Fruit fly (Drosophila melanogaster) whole organism, prepupa: ENCODE data around the gene OdsH.
A peak's percentile ranks its signal among the peaks of the same experiment; 100 is the strongest.

Experiments used
- Blimp-1 ChIP-seq: fragments of 200-800 bp; sonication (Bioruptor generic); optimal IDR thresholded peaks from 3 replicates; lab custom pipeline; 2017; ENCODE audit warnings: missing biosample characterization, missing genetic modification characterization, mild to moderate bottlenecking, moderate library complexity, missing genetic modification reagents
- CG11294 ChIP-seq: fragments of 200-800 bp; sonication (Bioruptor generic); IDR thresholded peaks from 2 replicates; pipeline ENCODE4 v1.3.6; 2022; ENCODE audit warnings: missing biosample characterization, missing genetic modification characterization
- CG11762 ChIP-seq: fragments of 200-800 bp; sonication (Bioruptor generic); optimal IDR thresholded peaks from 3 replicates; lab custom pipeline; 2016; ENCODE audit warnings: missing biosample characterization, missing genetic modification characterization; ENCODE audit not compliant: insufficient read depth
- CG1621 ChIP-seq: fragments of 200-800 bp; sonication (Bioruptor generic); optimal IDR thresholded peaks from 3 replicates; lab custom pipeline; 2018; ENCODE audit warnings: missing biosample characterization, mild to moderate bottlenecking, missing genetic modification characterization
- CG16779 ChIP-seq: fragments of 200-800 bp; sonication (Bioruptor generic); optimal IDR thresholded peaks from 3 replicates; lab custom pipeline; 2017; ENCODE audit warnings: missing biosample characterization, mild to moderate bottlenecking, missing genetic modification characterization
- CG3032 ChIP-seq: fragments of 200-800 bp; optimal IDR thresholded peaks from 2 replicates; lab custom pipeline; 2019; ENCODE audit warnings: missing biosample characterization, mild to moderate bottlenecking, missing genetic modification characterization, moderate library complexity
- CG31627 ChIP-seq: fragments of 200-800 bp; sonication (Bioruptor generic); optimal IDR thresholded peaks from 3 replicates; lab custom pipeline; 2016; ENCODE audit warnings: missing biosample characterization, missing genetic modification characterization
- CG32006 ChIP-seq: fragments of 200-800 bp; sonication (Bioruptor generic); optimal IDR thresholded peaks from 3 replicates; lab custom pipeline; 2017; ENCODE audit warnings: missing biosample characterization, mild to moderate bottlenecking, missing genetic modification characterization
- CG34406 ChIP-seq: fragments of 200-800 bp; sonication (Bioruptor generic); optimal IDR thresholded peaks from 3 replicates; lab custom pipeline; 2016; ENCODE audit warnings: missing biosample characterization, missing genetic modification characterization
- CG4318 ChIP-seq: fragments of 200-800 bp; sonication (Bioruptor generic); optimal IDR thresholded peaks from 3 replicates; lab custom pipeline; 2017; ENCODE audit warnings: missing biosample characterization, mild to moderate bottlenecking, missing genetic modification characterization
- CG6163 ChIP-seq: fragments of 200-800 bp; sonication (Bioruptor generic); IDR thresholded peaks from 3 replicates; pipeline ENCODE4 v1.3.6; 2022; ENCODE audit warnings: missing biosample characterization, missing genetic modification characterization
- CG6808 ChIP-seq: fragments of 200-800 bp; sonication (Bioruptor generic); optimal IDR thresholded peaks from 3 replicates; lab custom pipeline; 2017; ENCODE audit warnings: missing biosample characterization, missing genetic modification characterization, mild to moderate bottlenecking, moderate library complexity, missing genetic modification reagents
- CG6854 ChIP-seq: fragments of 200-800 bp; sonication (Bioruptor generic); optimal IDR thresholded peaks from 2 replicates; lab custom pipeline; 2017; ENCODE audit warnings: missing biosample characterization, mild to moderate bottlenecking, missing genetic modification characterization
- CG7368 ChIP-seq: fragments of 200-800 bp; sonication (Bioruptor generic); optimal IDR thresholded peaks from 3 replicates; lab custom pipeline; 2016; ENCODE audit warnings: missing biosample characterization, missing genetic modification characterization
- CG8119 ChIP-seq: fragments of 200-800 bp; sonication (Bioruptor generic); IDR thresholded peaks from 3 replicates; pipeline ENCODE4 v1.3.6; 2022; ENCODE audit warnings: missing biosample characterization, missing genetic modification characterization
- CG8319 ChIP-seq: fragments of 200-800 bp; sonication (Bioruptor generic); optimal IDR thresholded peaks from 3 replicates; lab custom pipeline; 2016; ENCODE audit warnings: missing biosample characterization, missing genetic modification characterization
- CG8632 ChIP-seq: fragments of 200-800 bp; sonication (Bioruptor generic); optimal IDR thresholded peaks from 3 replicates; lab custom pipeline; 2016; ENCODE audit warnings: missing biosample characterization, missing genetic modification characterization
- Eip78C ChIP-seq: fragments of 200-800 bp; sonication (Bioruptor generic); peaks from one replicate; lab custom pipeline; 2016; ENCODE audit warnings: missing biosample characterization, missing genetic modification characterization
- Eip93F ChIP-seq: fragments of 200-800 bp; sonication (Bioruptor generic); optimal IDR thresholded peaks from 2 replicates; lab custom pipeline; 2016; ENCODE audit warnings: missing biosample characterization, mild to moderate bottlenecking, missing genetic modification characterization
- Ets96B ChIP-seq: fragments of 200-800 bp; optimal IDR thresholded peaks from 2 replicates; lab custom pipeline; 2019; ENCODE audit warnings: missing biosample characterization, mild to moderate bottlenecking, missing genetic modification characterization, moderate library complexity
- Gug ChIP-seq: fragments of 200-800 bp; sonication (Bioruptor generic); IDR thresholded peaks from 2 replicates; pipeline ENCODE4 v1.3.6; 2022; ENCODE audit warnings: missing biosample characterization, missing genetic modification characterization
- Hr39 ChIP-seq: fragments of 200-800 bp; sonication (Bioruptor generic); optimal IDR thresholded peaks from 2 replicates; lab custom pipeline; 2016; ENCODE audit warnings: missing biosample characterization, missing genetic modification characterization
- Lpt ChIP-seq: fragments of 200-800 bp; sonication (Bioruptor generic); optimal IDR thresholded peaks from 3 replicates; lab custom pipeline; 2016; ENCODE audit warnings: missing biosample characterization, missing genetic modification characterization
- Met ChIP-seq: fragments of 200-800 bp; sonication (Bioruptor generic); optimal IDR thresholded peaks from 3 replicates; lab custom pipeline; 2016; ENCODE audit warnings: missing biosample characterization, missing genetic modification characterization
- OdsH ChIP-seq: fragments of 200-800 bp; sonication (Bioruptor generic); optimal IDR thresholded peaks from 3 replicates; lab custom pipeline; 2016; ENCODE audit warnings: missing biosample characterization, missing genetic modification characterization
- Smox ChIP-seq: fragments of 200-800 bp; sonication (Bioruptor generic); optimal IDR thresholded peaks from 3 replicates; lab custom pipeline; 2016; ENCODE audit warnings: missing biosample characterization, missing genetic modification characterization
- Sox14 ChIP-seq: fragments of 200-800 bp; sonication (Bioruptor generic); optimal IDR thresholded peaks from 3 replicates; lab custom pipeline; 2016; ENCODE audit warnings: missing biosample characterization, missing genetic modification characterization
- Sox15 ChIP-seq: fragments of 200-800 bp; sonication (Bioruptor generic); optimal IDR thresholded peaks from 3 replicates; lab custom pipeline; 2016; ENCODE audit warnings: missing biosample characterization, missing genetic modification characterization
- acj6 ChIP-seq: fragments of 200-800 bp; sonication (Bioruptor generic); optimal IDR thresholded peaks from 3 replicates; lab custom pipeline; 2016; ENCODE audit warnings: missing biosample characterization, missing genetic modification characterization
- cyc ChIP-seq: fragments of 200-800 bp; sonication (Bioruptor generic); optimal IDR thresholded peaks from 3 replicates; lab custom pipeline; 2016; ENCODE audit warnings: missing biosample characterization, missing genetic modification characterization
- dac ChIP-seq: fragments of 200-800 bp; sonication (Bioruptor generic); optimal IDR thresholded peaks from 2 replicates; lab custom pipeline; 2017; ENCODE audit warnings: missing biosample characterization, mild to moderate bottlenecking, missing genetic modification characterization
- dsx ChIP-seq: fragments of 200-800 bp; optimal IDR thresholded peaks from 3 replicates; lab custom pipeline; 2019; ENCODE audit warnings: missing biosample characterization, mild to moderate bottlenecking, missing genetic modification characterization, moderate library complexity; ENCODE audit not compliant: poor library complexity, severe bottlenecking
- esn ChIP-seq: fragments of 200-800 bp; sonication (Bioruptor generic); optimal IDR thresholded peaks from 2 replicates; lab custom pipeline; 2016; ENCODE audit warnings: missing biosample characterization, mild to moderate bottlenecking, missing genetic modification characterization, moderate library complexity
- fd59A ChIP-seq: fragments of 200-800 bp; sonication (Bioruptor generic); optimal IDR thresholded peaks from 2 replicates; lab custom pipeline; 2017; ENCODE audit warnings: missing biosample characterization, mild to moderate bottlenecking, missing genetic modification characterization, missing genetic modification reagents
- fkh ChIP-seq: fragments of 200-800 bp; sonication (Bioruptor generic); optimal IDR thresholded peaks from 3 replicates; lab custom pipeline; 2017; ENCODE audit warnings: missing biosample characterization, mild to moderate bottlenecking, missing genetic modification characterization, moderate library complexity
- lz ChIP-seq: fragments of 200-800 bp; sonication (Bioruptor generic); optimal IDR thresholded peaks from 3 replicates; lab custom pipeline; 2016; ENCODE audit warnings: missing biosample characterization, missing genetic modification characterization
- pdm3 ChIP-seq: fragments of 200-800 bp; sonication (Bioruptor generic); optimal IDR thresholded peaks from 3 replicates; lab custom pipeline; 2016; ENCODE audit warnings: missing biosample characterization, missing genetic modification characterization
- salr ChIP-seq, 2 experiments: fragments of 200-800 bp; sonication (Bioruptor generic); optimal IDR thresholded peaks; 3 replicates each; lab custom pipeline; 2016 to 2018; ENCODE audit warnings: missing biosample characterization in 2 of 2, missing genetic modification characterization in 2 of 2, mild to moderate bottlenecking in 1 of 2
- ss ChIP-seq, 2 experiments: fragments of 200-800 bp; sonication (Bioruptor generic); optimal IDR thresholded peaks; 2 replicates in 1 of 2; 3 replicates in 1 of 2; lab custom pipeline; 2017 to 2018; ENCODE audit warnings: mild to moderate bottlenecking in 2 of 2, missing biosample characterization in 2 of 2, missing genetic modification characterization in 2 of 2, moderate library complexity in 1 of 2
- svp ChIP-seq: fragments of 200-800 bp; sonication (Bioruptor generic); peaks from one replicate; lab custom pipeline; 2016; ENCODE audit warnings: missing biosample characterization, missing genetic modification characterization

The OdsH gene

DNA sequence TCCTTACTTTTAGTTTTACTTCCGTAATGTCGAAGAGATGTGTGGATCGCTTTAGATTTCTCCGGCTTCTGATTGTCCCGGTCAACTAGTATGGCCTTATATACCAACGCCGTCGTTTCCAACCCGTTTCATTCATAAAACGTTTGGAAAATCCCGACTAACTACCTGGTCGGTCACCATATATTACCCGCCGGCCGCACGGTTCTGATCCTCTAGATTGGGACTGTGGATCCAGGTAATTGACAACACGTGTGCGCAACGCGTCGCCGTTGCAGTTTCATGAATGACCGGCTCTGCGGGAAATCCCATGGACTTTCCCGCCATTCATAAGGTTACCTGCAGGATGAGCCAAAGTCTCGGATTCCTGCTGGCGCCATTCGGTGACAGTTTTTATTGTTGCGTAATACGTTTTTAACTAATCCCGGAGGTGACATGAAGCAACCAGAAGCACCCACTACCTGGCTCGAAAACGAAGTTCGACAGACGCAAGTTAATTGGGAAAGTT is 28.9 kb downstream of the OdsH start, which contains the start of gene CG12986:
Gene CG12986, minus strand, starts transcription at position 51 of the 505 bp plus-strand sequence.
- no peak for TF ChIP-seq pdm3 (GFP tag; lab: Kevin White, UChicago)
- no peak for TF ChIP-seq CG1621 (tag; lab: Kevin White, UChicago)
- no peak for TF ChIP-seq fkh (GFP tag; lab: Kevin White, UChicago)
- no peak for TF ChIP-seq Sox14 (GFP tag; lab: Kevin White, UChicago)
- TF ChIP-seq Ets96B (tag; lab: Kevin White, UChicago): no peak
- no peak for TF ChIP-seq fd59A
- TF ChIP-seq acj6 (GFP tag; lab: Kevin White, UChicago): no peak
- TF ChIP-seq ss (GFP tag; optimal IDR thresholded peaks at IDR 0.05; lab: Kevin White, UChicago): no peak
- TF ChIP-seq CG16779 (tag; lab: Kevin White, UChicago): no peak
- no peak for TF ChIP-seq Lpt (GFP tag; lab: Kevin White, UChicago)
- no peak for TF ChIP-seq CG8632 (GFP tag; lab: Kevin White, UChicago)
- TF ChIP-seq CG34406: no peak
- no peak for TF ChIP-seq Eip78C (GFP tag; lab: Kevin White, UChicago)
- TF ChIP-seq CG8119 (GFP tag; lab: Robert Waterston, UW): no peak
- no peak for TF ChIP-seq salr (GFP tag; optimal IDR thresholded peaks at IDR 0.05; lab: Kevin White, UChicago)
- no peak for TF ChIP-seq CG6854 (GFP tag; lab: Kevin White, UChicago)
- no peak for TF ChIP-seq CG7368 (GFP tag; lab: Kevin White, UChicago)
- no peak for TF ChIP-seq OdsH (GFP tag; lab: Kevin White, UChicago)
- TF ChIP-seq CG11762 (GFP tag; lab: Kevin White, UChicago): no peak
- TF ChIP-seq CG4318 (GFP tag; lab: Kevin White, UChicago): no peak
- TF ChIP-seq, all 60 proteins: peak for 0

DNA sequence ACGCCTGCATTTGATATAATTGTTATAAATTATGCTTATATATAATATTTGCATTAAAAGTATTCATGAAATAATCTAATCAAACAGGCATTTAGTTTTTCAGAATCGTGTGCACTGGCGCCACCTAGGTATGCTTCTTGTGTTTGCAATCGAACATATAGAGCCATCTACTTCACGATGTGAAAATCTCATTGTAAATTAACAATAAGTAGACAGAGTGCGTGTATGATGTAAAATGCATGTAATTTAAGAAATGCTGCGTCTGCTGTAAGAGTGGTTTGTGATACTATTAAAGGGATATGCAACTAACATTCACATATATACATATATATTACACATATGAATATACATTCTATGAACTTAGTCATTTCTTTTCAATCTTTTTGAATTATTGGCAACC is 29.4 kb downstream of the OdsH start:
- TF ChIP-seq dsx: no peak
- peak; percentile 44 for TF ChIP-seq lz (GFP tag; lab: Kevin White, UChicago)
- TF ChIP-seq Ets96B (tag; lab: Kevin White, UChicago): no peak
- TF ChIP-seq dac (GFP tag; lab: Kevin White, UChicago): no peak
- TF ChIP-seq CG8319 (GFP tag; lab: Kevin White, UChicago): no peak
- TF ChIP-seq Sox14 (GFP tag; lab: Kevin White, UChicago): peak; percentile 5
- TF ChIP-seq Lpt (GFP tag; lab: Kevin White, UChicago): no peak
- TF ChIP-seq CG6808: no peak
- no peak for TF ChIP-seq Met (GFP tag; lab: Kevin White, UChicago)
- TF ChIP-seq Hr39: peak; percentile 47
- TF ChIP-seq CG31627 (GFP tag; lab: Kevin White, UChicago): peak; percentile 42
- peak; percentile 49 for TF ChIP-seq svp (GFP tag; lab: Kevin White, UChicago)
- peak; percentile 25 for TF ChIP-seq cyc
- TF ChIP-seq Blimp-1 (GFP tag; lab: Kevin White, UChicago): no peak
- TF ChIP-seq CG4318 (GFP tag; lab: Kevin White, UChicago): no peak
- TF ChIP-seq Smox: no peak
- TF ChIP-seq CG32006 (GFP tag; lab: Kevin White, UChicago): no peak
- TF ChIP-seq esn (GFP tag; lab: Kevin White, UChicago): peak; percentile 6
- no peak for TF ChIP-seq CG3032 (tag; lab: Kevin White, UChicago)
- TF ChIP-seq CG6854 (GFP tag; lab: Kevin White, UChicago): no peak
- no peak for TF ChIP-seq Eip93F (GFP tag; lab: Kevin White, UChicago)
- no peak for TF ChIP-seq CG6163
- no peak for TF ChIP-seq CG8632 (GFP tag; lab: Kevin White, UChicago)
- TF ChIP-seq CG11294: no peak
- peak; percentile 22 for TF ChIP-seq pdm3 (GFP tag; lab: Kevin White, UChicago)
- no peak for TF ChIP-seq Sox15 (GFP tag; lab: Kevin White, UChicago)
- TF ChIP-seq acj6 (GFP tag; lab: Kevin White, UChicago): no peak
- peak; percentile 50 for TF ChIP-seq Eip78C (GFP tag; lab: Kevin White, UChicago)
- TF ChIP-seq Gug (GFP tag; lab: Robert Waterston, UW): no peak
